Fruit fly (Drosophila melanogaster) whole organism, adult: Measurements from ENCODE around the gene Usp1.

ENCODE experiments used
- CG11617 ChIP-seq: fragments of 200-800 bp; sonication (Bioruptor generic); optimal IDR thresholded peaks from 2 replicates; lab custom pipeline; 2017; ENCODE audit warnings: mild to moderate bottlenecking, missing biosample characterization, missing genetic modification reagents, missing genetic modification characterization
- CG14711 ChIP-seq: fragments of 200-800 bp; sonication (Bioruptor generic); optimal IDR thresholded peaks from 2 replicates; lab custom pipeline; 2018; ENCODE audit warnings: missing biosample characterization, mild to moderate bottlenecking, missing genetic modification characterization, moderate library complexity
- CG33017 ChIP-seq: fragments of 200-800 bp; sonication (Bioruptor generic); optimal IDR thresholded peaks from 2 replicates; lab custom pipeline; 2018; ENCODE audit warnings: missing biosample characterization, mild to moderate bottlenecking, missing genetic modification characterization, moderate library complexity
- CG5204 ChIP-seq: fragments of 200-800 bp; sonication (Bioruptor generic); optimal IDR thresholded peaks from 2 replicates; lab custom pipeline; 2016; ENCODE audit warnings: missing biosample characterization, missing genetic modification characterization
- CG7101 ChIP-seq: fragments of 200-800 bp; sonication (Bioruptor generic); optimal IDR thresholded peaks from 2 replicates; lab custom pipeline; 2018; ENCODE audit warnings: missing biosample characterization, mild to moderate bottlenecking, missing genetic modification characterization, moderate library complexity
- Clk ChIP-seq: fragments of 200-800 bp; sonication (Bioruptor generic); optimal IDR thresholded peaks from 2 replicates; lab custom pipeline; 2017; ENCODE audit warnings: missing biosample characterization, missing genetic modification characterization
- Crg-1 ChIP-seq: fragments of 200-800 bp; sonication (Bioruptor generic); optimal IDR thresholded peaks from 2 replicates; lab custom pipeline; 2016; ENCODE audit warnings: missing biosample characterization, missing genetic modification characterization
- Mnt ChIP-seq: fragments of 200-800 bp; sonication (Bioruptor generic); optimal IDR thresholded peaks from 2 replicates; lab custom pipeline; 2016; ENCODE audit warnings: missing biosample characterization, mild to moderate bottlenecking, missing genetic modification characterization
- bab1 ChIP-seq: fragments of 200-800 bp; sonication (Bioruptor generic); optimal IDR thresholded peaks from 3 replicates; lab custom pipeline; 2019; ENCODE audit warnings: missing biosample characterization, mild to moderate bottlenecking, missing genetic modification characterization, moderate library complexity
- cic ChIP-seq: fragments of 200-800 bp; sonication (Bioruptor generic); optimal IDR thresholded peaks from 2 replicates; lab custom pipeline; 2017; ENCODE audit warnings: missing biosample characterization, mild to moderate bottlenecking, missing genetic modification characterization, moderate library complexity
- kay ChIP-seq: fragments of 200-800 bp; sonication (Bioruptor generic); peaks from one replicate; lab custom pipeline; 2016; ENCODE audit warnings: missing biosample characterization, missing genetic modification characterization, borderline replicate concordance
- pad ChIP-seq: fragments of 200-800 bp; sonication (Bioruptor generic); optimal IDR thresholded peaks from 3 replicates; lab custom pipeline; 2017; ENCODE audit warnings: missing biosample characterization, missing genetic modification characterization, mild to moderate bottlenecking, moderate library complexity, missing genetic modification reagents

- TF ChIP-seq pad, result no peak
- no peak for TF ChIP-seq bab1 (GFP tag; lab: Kevin White, UChicago)
- no peak for TF ChIP-seq cic (GFP tag; lab: Kevin White, UChicago)
- TF ChIP-seq Mnt (GFP tag; lab: Kevin White, UChicago), result no peak
- TF ChIP-seq CG7101 (tag; lab: Kevin White, UChicago), result no peak
- TF ChIP-seq CG11617 (GFP tag; lab: Kevin White, UChicago), result no peak
- TF ChIP-seq kay (GFP tag; lab: Kevin White, UChicago), result no peak
- TF ChIP-seq CG33017 (tag; lab: Kevin White, UChicago), result no peak
- TF ChIP-seq CG5204 (GFP tag; lab: Kevin White, UChicago), result no peak
- no peak for TF ChIP-seq CG14711 (tag; lab: Kevin White, UChicago)
- no peak for TF ChIP-seq Crg-1 (GFP tag; lab: Kevin White, UChicago)
- no peak for TF ChIP-seq Clk (GFP tag; lab: Kevin White, UChicago)
Measured at dm6 chr3R:29210091-29210490, 18.9 kb upstream of the Usp1 start.
